Worm (Caenorhabditis elegans): ENCODE data around the gene rpc-25.

ce11 chrV:10228360-10228759 is 22.0 kb upstream of the rpc-25 start, which contains the start of gene fipr-4:
- TF ChIP-seq nhr-27 (tag; optimal IDR thresholded peaks at IDR 0.05), result no peak
- TF ChIP-seq attf-6 (GFP tag; IDR thresholded peaks at IDR 0.05), result no peak
- no peak for TF ChIP-seq nfya-1 (tag; optimal IDR thresholded peaks at IDR 0.05; ENCODE audit: borderline replicate concordance, insufficient read depth)
- TF ChIP-seq Y67H2A.10 (GFP tag; conservative IDR thresholded peaks at IDR 0.05), result no peak
- TF ChIP-seq ztf-26 (tag; optimal IDR thresholded peaks at IDR 0.05), result no peak
- no peak for TF ChIP-seq pha-4 (tag; optimal IDR thresholded peaks at IDR 0.05)
- TF ChIP-seq attf-3 (GFP tag; conservative IDR thresholded peaks at IDR 0.05), result no peak
- no peak for TF ChIP-seq attf-5 (GFP tag; optimal IDR thresholded peaks at IDR 0.05)
- TF ChIP-seq K11D2.4 (GFP tag; IDR thresholded peaks at IDR 0.05), result no peak
- no peak for TF ChIP-seq dox-1 (GFP tag; IDR thresholded peaks at IDR 0.05)
- TF ChIP-seq chd-7 (tag; optimal IDR thresholded peaks at IDR 0.05), result no peak
- no peak for TF ChIP-seq ccch-3 (GFP tag; optimal IDR thresholded peaks at IDR 0.05)
- TF ChIP-seq snpc-4 (GFP tag; optimal IDR thresholded peaks at IDR 0.05), result no peak
- TF ChIP-seq snpc-4 (tag; optimal IDR thresholded peaks at IDR 0.05), result no peak

Measured in whole organism, young adult.